Worm (Caenorhabditis elegans): Measurements from ENCODE around the gene abu-13.

The abu-13 gene

ce11 chrIII:6904468-6904867 is 41.2 kb downstream of the abu-13 start:
- TF ChIP-seq tra-4 (tag; optimal IDR thresholded peaks at IDR 0.05) (no peak), hmbx-1 (tag; optimal IDR thresholded peaks at IDR 0.05) (no peak), sea-1 (GFP tag; conservative IDR thresholded peaks at IDR 0.05) (no peak), ceh-36 (tag; optimal IDR thresholded peaks at IDR 0.05) (no peak), scrt-1 (GFP tag; IDR thresholded peaks at IDR 0.05) (no peak), hnd-1 (tag; optimal IDR thresholded peaks at IDR 0.05) (no peak), tbx-37 (GFP tag; conservative IDR thresholded peaks at IDR 0.05) (no peak), ets-7 (tag; optimal IDR thresholded peaks at IDR 0.05) (no peak), flt-1 (GFP tag; IDR thresholded peaks at IDR 0.05) (no peak), pes-1 (GFP tag; IDR thresholded peaks at IDR 0.05) (no peak)

ce11 chrIII:6903056-6903977 is 42.4 kb downstream of the abu-13 start, which contains the start of the genes brc-2 and T07E3.3:
Gene brc-2, minus strand, starts transcription at chrIII:6903106.
Gene T07E3.3, plus strand, starts transcription at chrIII:6903877.
- TF ChIP-seq hnd-1 (tag; optimal IDR thresholded peaks at IDR 0.05): no peak
- no peak for TF ChIP-seq tra-4 (tag; optimal IDR thresholded peaks at IDR 0.05)
- no peak for TF ChIP-seq tbx-11 (GFP tag; IDR thresholded peaks at IDR 0.05)
- TF ChIP-seq flt-1 (GFP tag; IDR thresholded peaks at IDR 0.05): no peak
- no peak for TF ChIP-seq ceh-36 (tag; optimal IDR thresholded peaks at IDR 0.05)
- TF ChIP-seq B0310.2 (tag; optimal IDR thresholded peaks at IDR 0.05): no peak
- no peak for TF ChIP-seq ceh-13 (GFP tag; optimal IDR thresholded peaks at IDR 0.05)
- no peak for TF ChIP-seq ets-7 (tag; optimal IDR thresholded peaks at IDR 0.05)
- no peak for TF ChIP-seq sea-1 (GFP tag; conservative IDR thresholded peaks at IDR 0.05)
- no peak for TF ChIP-seq F13C5.2 (tag; optimal IDR thresholded peaks at IDR 0.05)
- TF ChIP-seq hmg-4 (GFP tag; optimal IDR thresholded peaks at IDR 0.05): no peak
- TF ChIP-seq scrt-1 (GFP tag; IDR thresholded peaks at IDR 0.05): no peak
- no peak for TF ChIP-seq pes-1 (GFP tag; IDR thresholded peaks at IDR 0.05)
- TF ChIP-seq aly-1 (tag; optimal IDR thresholded peaks at IDR 0.05): no peak
- TF ChIP-seq tbx-37 (GFP tag; conservative IDR thresholded peaks at IDR 0.05): no peak

DNA sequence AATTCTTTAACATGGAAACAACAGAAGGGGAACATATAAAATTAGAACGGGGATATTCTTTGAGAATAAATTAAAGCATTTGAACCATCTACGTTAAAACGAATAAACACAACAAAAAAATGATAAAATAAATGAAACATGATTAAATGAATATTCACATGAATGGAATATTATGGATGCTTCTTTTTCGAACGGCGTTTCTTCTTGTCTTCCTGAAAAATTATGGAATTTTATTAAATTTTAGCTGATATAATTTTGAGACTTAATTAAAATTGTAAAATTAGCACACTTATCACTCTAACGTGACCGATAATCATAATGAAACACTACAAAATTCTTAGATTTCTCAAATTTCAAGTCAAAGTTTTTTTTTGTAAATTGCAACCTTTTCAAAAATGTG is 45.1 kb downstream of the abu-13 start:
- TF ChIP-seq ceh-36 (tag; optimal IDR thresholded peaks at IDR 0.05) (no peak), tbx-37 (GFP tag; conservative IDR thresholded peaks at IDR 0.05) (no peak), hmbx-1 (tag; optimal IDR thresholded peaks at IDR 0.05) (no peak), tra-4 (tag; optimal IDR thresholded peaks at IDR 0.05) (no peak), hmg-4 (GFP tag; optimal IDR thresholded peaks at IDR 0.05) (no peak), scrt-1 (GFP tag; IDR thresholded peaks at IDR 0.05) (no peak), B0310.2 (tag; optimal IDR thresholded peaks at IDR 0.05) (no peak), tbx-11 (GFP tag; IDR thresholded peaks at IDR 0.05) (no peak), F13C5.2 (tag; optimal IDR thresholded peaks at IDR 0.05) (no peak), ama-1 (optimal IDR thresholded peaks at IDR 0.05) (no peak), sea-1 (GFP tag; conservative IDR thresholded peaks at IDR 0.05) (no peak), hnd-1 (tag; optimal IDR thresholded peaks at IDR 0.05) (no peak), ceh-13 (GFP tag; optimal IDR thresholded peaks at IDR 0.05) (no peak), ets-7 (tag; optimal IDR thresholded peaks at IDR 0.05) (no peak)

- no peak for TF ChIP-seq sea-1 (GFP tag; conservative IDR thresholded peaks at IDR 0.05)
- no peak for TF ChIP-seq scrt-1 (GFP tag; IDR thresholded peaks at IDR 0.05)
- no peak for TF ChIP-seq hmbx-1 (tag; optimal IDR thresholded peaks at IDR 0.05)
- TF ChIP-seq tbx-11 (GFP tag; IDR thresholded peaks at IDR 0.05): no peak
- TF ChIP-seq ceh-36 (tag; optimal IDR thresholded peaks at IDR 0.05): no peak
- no peak for TF ChIP-seq F13C5.2 (tag; optimal IDR thresholded peaks at IDR 0.05)
- TF ChIP-seq ama-1 (optimal IDR thresholded peaks at IDR 0.05): no peak
- no peak for TF ChIP-seq tra-4 (tag; optimal IDR thresholded peaks at IDR 0.05)
- TF ChIP-seq ets-7 (tag; optimal IDR thresholded peaks at IDR 0.05): no peak
- TF ChIP-seq hmg-4 (GFP tag; optimal IDR thresholded peaks at IDR 0.05): no peak
- TF ChIP-seq B0310.2 (tag; optimal IDR thresholded peaks at IDR 0.05): no peak
- no peak for TF ChIP-seq ceh-13 (GFP tag; optimal IDR thresholded peaks at IDR 0.05)
- no peak for TF ChIP-seq flt-1 (GFP tag; IDR thresholded peaks at IDR 0.05)
- TF ChIP-seq hnd-1 (tag; optimal IDR thresholded peaks at IDR 0.05): no peak
- TF ChIP-seq pes-1 (GFP tag; IDR thresholded peaks at IDR 0.05): no peak
- TF ChIP-seq tbx-37 (GFP tag; conservative IDR thresholded peaks at IDR 0.05): no peak
- no peak for TF ChIP-seq aly-1 (tag; optimal IDR thresholded peaks at IDR 0.05)
Observed at ce11 chrIII:6898518-6898917, 47.2 kb downstream of the abu-13 start.

DNA sequence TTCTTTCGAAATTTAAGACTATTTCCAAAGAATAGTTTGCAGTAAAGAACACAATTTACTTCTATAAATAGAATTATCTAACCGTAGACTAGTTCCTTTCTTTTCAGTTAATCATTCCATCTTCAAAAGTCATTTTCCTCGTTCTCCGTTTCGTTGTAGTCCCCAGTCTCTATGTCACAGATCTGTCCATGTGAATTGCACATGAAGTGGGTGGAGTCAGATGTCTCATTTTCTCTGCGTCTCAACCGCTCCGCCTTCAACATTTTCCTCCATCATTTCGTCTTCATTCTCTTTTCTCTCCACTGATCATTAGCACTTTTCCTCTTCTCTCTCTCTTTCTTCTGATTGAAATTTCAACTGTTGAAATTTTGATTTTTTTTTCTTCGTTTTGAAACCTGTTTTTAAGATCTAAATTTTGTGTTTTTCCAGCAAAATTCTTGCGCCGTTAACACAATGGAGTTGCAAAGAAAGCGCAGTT is 48.1 kb downstream of the abu-13 start, which contains the start of gene T07E3.4:
Gene T07E3.4, plus strand, starts transcription at position 428 of the 478 bp plus-strand sequence.
- TF ChIP-seq ceh-36 (tag; optimal IDR thresholded peaks at IDR 0.05) (no peak), ceh-13 (GFP tag; optimal IDR thresholded peaks at IDR 0.05) (no peak), tra-4 (tag; optimal IDR thresholded peaks at IDR 0.05) (no peak), sea-1 (GFP tag; conservative IDR thresholded peaks at IDR 0.05) (no peak), flt-1 (GFP tag; IDR thresholded peaks at IDR 0.05) (no peak), pes-1 (GFP tag; IDR thresholded peaks at IDR 0.05) (no peak), ama-1 (optimal IDR thresholded peaks at IDR 0.05) (no peak), B0310.2 (tag; optimal IDR thresholded peaks at IDR 0.05) (no peak), hmg-4 (GFP tag; optimal IDR thresholded peaks at IDR 0.05) (no peak), aly-1 (tag; optimal IDR thresholded peaks at IDR 0.05) (no peak), F13C5.2 (tag; optimal IDR thresholded peaks at IDR 0.05) (no peak), tbx-37 (GFP tag; conservative IDR thresholded peaks at IDR 0.05) (no peak)

DNA sequence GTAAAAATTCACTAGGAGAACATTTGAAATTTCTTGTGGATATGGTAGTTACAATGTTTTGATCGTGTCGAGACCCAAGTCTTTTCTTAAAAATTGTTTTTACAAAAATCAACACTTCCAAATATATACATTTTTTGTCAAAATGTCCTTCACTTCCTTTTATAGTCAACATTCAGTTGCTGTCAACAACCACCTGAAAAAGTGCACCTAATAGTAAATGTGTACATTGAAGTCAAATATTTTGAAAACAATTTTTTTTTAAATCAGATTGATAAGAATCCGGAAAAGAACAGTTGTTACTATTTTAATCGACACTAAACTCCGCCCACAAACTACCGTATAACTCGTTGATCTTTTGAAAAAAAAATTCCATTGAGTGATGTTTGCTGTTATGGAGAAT is 50.0 kb downstream of the abu-13 start:
- no peak for TF ChIP-seq hmg-4 (GFP tag; optimal IDR thresholded peaks at IDR 0.05)
- TF ChIP-seq F13C5.2 (tag; optimal IDR thresholded peaks at IDR 0.05): no peak
- TF ChIP-seq scrt-1 (GFP tag; IDR thresholded peaks at IDR 0.05): no peak
- TF ChIP-seq flt-1 (GFP tag; IDR thresholded peaks at IDR 0.05): no peak
- no peak for TF ChIP-seq B0310.2 (tag; optimal IDR thresholded peaks at IDR 0.05)
- no peak for TF ChIP-seq ets-7 (tag; optimal IDR thresholded peaks at IDR 0.05)
- TF ChIP-seq ceh-36 (tag; optimal IDR thresholded peaks at IDR 0.05): no peak
- no peak for TF ChIP-seq tra-4 (tag; optimal IDR thresholded peaks at IDR 0.05)
- TF ChIP-seq pes-1 (GFP tag; IDR thresholded peaks at IDR 0.05): no peak
- TF ChIP-seq hnd-1 (tag; optimal IDR thresholded peaks at IDR 0.05): no peak
- no peak for TF ChIP-seq tbx-11 (GFP tag; IDR thresholded peaks at IDR 0.05)
- TF ChIP-seq ama-1 (optimal IDR thresholded peaks at IDR 0.05): no peak
- TF ChIP-seq ceh-13 (GFP tag; optimal IDR thresholded peaks at IDR 0.05): no peak
- no peak for TF ChIP-seq tbx-37 (GFP tag; conservative IDR thresholded peaks at IDR 0.05)
- TF ChIP-seq hmbx-1 (tag; optimal IDR thresholded peaks at IDR 0.05): no peak
